Worm (Caenorhabditis elegans) whole organism, L2 larva: ENCODE results near the gene lido-5.

ENCODE experiments used
- ama-1 ChIP-seq: fragments of 150-350 bp; optimal IDR thresholded peaks from 2 replicates; lab custom pipeline; 2018; ENCODE audit warnings: inconsistent platforms
- crh-2 ChIP-seq: sonication (generic microtip); optimal IDR thresholded peaks from 2 replicates; lab custom pipeline; 2017; ENCODE audit warnings: missing biosample characterization, missing genetic modification characterization
- mdl-1 ChIP-seq, 2 experiments: fragments of 150-350 bp in 1 of 2; sonication (generic microtip) in 1 of 2; optimal IDR thresholded peaks; 2 replicates each; lab custom pipeline; 2017; ENCODE audit warnings: missing biosample characterization in 2 of 2, missing genetic modification characterization in 2 of 2
- snpc-4 ChIP-seq: fragments of 150-350 bp; optimal IDR thresholded peaks from 2 replicates; lab custom pipeline; 2014; ENCODE audit warnings: missing biosample characterization, missing genetic modification characterization

- TF ChIP-seq crh-2 (tag; lab: Kevin White, UChicago) (peak; percentile 41), mdl-1 (tag; optimal IDR thresholded peaks at IDR 0.05; lab: Kevin White, UChicago) (no peak), ama-1 (no peak), snpc-4 (tag; lab: Kevin White, UChicago) (no peak)
These were observed 27.7 kb upstream of the lido-5 start, which contains the start of gene cnp-3 for ce11 chrX:17138060-17138557.
